Worm (Caenorhabditis elegans): ENCODE results near the gene ZK1290.15.

Gene ZK1290.15

ce11 chrII:7549035-7549434 lies 25.7 kb downstream of the ZK1290.15 start, which contains the start of gene tph-1:
tph-1 (plus strand) TSS chrII:7549335.
- TF ChIP-seq F26F4.8 (GFP tag; conservative IDR thresholded peaks at IDR 0.05) (no peak), nhr-41 (GFP tag; IDR thresholded peaks at IDR 0.05) (no peak), Y5F2A.4 (GFP tag; optimal IDR thresholded peaks at IDR 0.05) (no peak), ceh-20 (GFP tag; IDR thresholded peaks at IDR 0.05) (no peak), fkh-10 (GFP tag; optimal IDR thresholded peaks at IDR 0.05) (no peak), nhr-76 (tag; optimal IDR thresholded peaks at IDR 0.05) (no peak), gei-8 (GFP tag; optimal IDR thresholded peaks at IDR 0.05) (no peak), tag-97 (GFP tag; IDR thresholded peaks at IDR 0.05) (no peak), nhr-28 (tag; optimal IDR thresholded peaks at IDR 0.05) (no peak), ztf-7 (tag; optimal IDR thresholded peaks at IDR 0.05) (no peak), pqm-1 (tag; optimal IDR thresholded peaks at IDR 0.05) (no peak), php-3 (GFP tag; IDR thresholded peaks at IDR 0.05) (no peak), ZK337.2 (GFP tag; IDR thresholded peaks at IDR 0.05) (no peak), egl-43 (GFP tag; IDR thresholded peaks at IDR 0.05) (no peak)

- TF ChIP-seq rbr-2 (tag; optimal IDR thresholded peaks at IDR 0.05): no peak
- peak; percentile 19 for TF ChIP-seq aha-1 (tag)
- no peak for TF ChIP-seq nhr-237 (tag; optimal IDR thresholded peaks at IDR 0.05)
- TF ChIP-seq snpc-1.2 (GFP tag; IDR thresholded peaks at IDR 0.05): no peak
These were observed 30.4 kb downstream of the ZK1290.15 start, which contains the start of gene ZK1290.10 for ce11 chrII:7553806-7554205. ZK1290.10 (minus strand) TSS chrII:7553906.

- TF ChIP-seq F49E8.2 (tag; optimal IDR thresholded peaks at IDR 0.05; ENCODE audit: borderline replicate concordance) (no peak), F37D6.2 (tag; optimal IDR thresholded peaks at IDR 0.05) (no peak), ZK337.2 (GFP tag; IDR thresholded peaks at IDR 0.05) (no peak), lin-1 (GFP tag; IDR thresholded peaks at IDR 0.05) (peak; percentile 84), daf-12 (tag; optimal IDR thresholded peaks at IDR 0.05) (no peak), pqm-1 (tag; optimal IDR thresholded peaks at IDR 0.05) (peak; percentile 53), tra-1 (GFP tag; IDR thresholded peaks at IDR 0.05) (peak; percentile 68), dmd-8 (GFP tag; IDR thresholded peaks at IDR 0.05) (no peak), nhr-25 (tag; optimal IDR thresholded peaks at IDR 0.05; ENCODE audit: borderline replicate concordance, insufficient read depth) (peak; percentile 6), hmg-1.1 (GFP tag; IDR thresholded peaks at IDR 0.05) (no peak), nhr-77 (tag; optimal IDR thresholded peaks at IDR 0.05) (peak; percentile 78), ZK546.5 (tag; optimal IDR thresholded peaks at IDR 0.05) (no peak), madf-5 (GFP tag; IDR thresholded peaks at IDR 0.05) (no peak), mdl-1 (tag; optimal IDR thresholded peaks at IDR 0.05) (peak in 1 of 2 experiments; percentile 81), T20F7.1 (GFP tag; optimal IDR thresholded peaks at IDR 0.05) (peak; percentile 34), Y75B8A.6 (GFP tag; IDR thresholded peaks at IDR 0.05) (no peak), F44E2.7 (GFP tag; IDR thresholded peaks at IDR 0.05) (no peak), php-3 (GFP tag; IDR thresholded peaks at IDR 0.05) (peak; percentile 74), egl-27 (tag; optimal IDR thresholded peaks at IDR 0.05) (no peak), pha-4 (GFP tag; IDR thresholded peaks at IDR 0.05) (no peak), pha-4 (tag; optimal IDR thresholded peaks at IDR 0.05) (no peak), mep-1 (tag; optimal IDR thresholded peaks at IDR 0.05) (peak; percentile 55), F26F4.8 (GFP tag; conservative IDR thresholded peaks at IDR 0.05) (no peak), ceh-28 (tag; optimal IDR thresholded peaks at IDR 0.05) (no peak), nhr-42 (GFP tag; IDR thresholded peaks at IDR 0.05) (0 out of 2 replicates have a peak, but pooled peaks have one; percentile 20), ama-1 (optimal IDR thresholded peaks at IDR 0.05) (no peak), sdz-12 (GFP tag; optimal IDR thresholded peaks at IDR 0.05) (no peak), unc-62 (GFP tag; optimal IDR thresholded peaks at IDR 0.05 in 1 of 2) (peak in 1 of 2 experiments; percentile 98), unc-62 (tag; optimal IDR thresholded peaks at IDR 0.05) (no peak), madf-9 (GFP tag; conservative IDR thresholded peaks at IDR 0.05) (0 out of 2 replicates have a peak, but pooled peaks have one; percentile 30), F10B5.3 (tag; optimal IDR thresholded peaks at IDR 0.05) (no peak), lin-13 (GFP tag; optimal IDR thresholded peaks at IDR 0.05) (no peak), Y48G9A.11 (GFP tag; IDR thresholded peaks at IDR 0.05) (no peak), set-16 (GFP tag; IDR thresholded peaks at IDR 0.05) (no peak), ctbp-1 (GFP tag; IDR thresholded peaks at IDR 0.05) (no peak)
These were observed 31.4 kb downstream of the ZK1290.15 start for ce11 chrII:7554716-7555247.

All from whole organism, L4 larva.